Worm (Caenorhabditis elegans): ENCODE results near the gene T01H10.11.

Gene T01H10.11

DNA sequence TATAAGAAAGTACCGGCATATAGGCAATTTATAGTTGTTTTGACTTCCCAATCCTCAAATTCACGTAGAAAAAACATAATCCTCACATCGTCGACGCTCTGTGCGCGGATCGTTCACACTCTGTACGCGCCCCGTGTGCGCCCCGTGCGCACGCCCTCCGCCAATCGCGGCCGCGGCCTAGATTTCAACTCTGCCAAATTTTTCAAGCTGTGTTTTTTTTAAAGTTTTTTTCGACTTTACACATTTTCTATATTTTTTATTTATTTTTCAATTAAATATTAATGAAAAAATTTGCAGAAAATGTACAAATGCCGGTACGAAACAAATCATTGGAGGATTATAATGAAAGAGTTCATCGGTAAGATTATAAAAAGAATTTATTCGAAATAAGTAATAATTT lies at the start of gene T01H10.11:
Gene T01H10.11, plus strand, starts transcription at position 301 of the 400 bp plus-strand sequence.
- TF ChIP-seq unc-62 (GFP tag; optimal IDR thresholded peaks at IDR 0.05) = no peak

ce11 chrX:12073764-12074163 lies 49.5 kb upstream of the T01H10.11 start, which contains the start of gene tmem-145:
Gene tmem-145, minus strand, starts transcription at chrX:12073864.
- no peak for TF ChIP-seq unc-62 (GFP tag; optimal IDR thresholded peaks at IDR 0.05)

DNA sequence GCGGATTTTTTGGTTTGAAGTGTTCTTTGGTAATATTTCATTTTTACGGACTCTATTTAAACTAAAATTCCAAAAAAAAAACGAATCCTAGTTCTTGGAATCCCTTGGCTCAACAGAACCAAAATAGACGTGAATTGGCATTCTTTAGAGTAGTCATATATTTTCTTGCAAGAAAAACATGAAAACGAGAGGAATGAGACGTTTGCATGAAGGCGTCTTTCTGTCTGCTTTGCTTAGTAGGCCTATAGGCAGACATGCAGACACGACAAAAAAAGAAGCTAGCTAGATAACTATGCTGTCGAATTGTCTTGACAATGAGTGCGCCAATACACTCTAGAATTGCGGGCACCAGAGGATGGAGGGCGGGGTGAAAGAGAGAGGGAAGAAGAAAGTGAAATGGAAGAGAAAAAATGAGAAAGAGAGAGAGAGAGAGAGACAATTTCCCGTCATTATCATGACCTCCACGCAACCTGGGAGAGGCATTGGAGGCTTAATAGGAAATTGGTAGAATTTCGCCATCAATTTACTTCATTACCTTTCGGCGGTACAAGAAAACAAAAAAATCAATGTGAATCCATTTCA lies 42.6 kb upstream of the T01H10.11 start:
- no peak for TF ChIP-seq unc-62 (GFP tag; optimal IDR thresholded peaks at IDR 0.05)

DNA sequence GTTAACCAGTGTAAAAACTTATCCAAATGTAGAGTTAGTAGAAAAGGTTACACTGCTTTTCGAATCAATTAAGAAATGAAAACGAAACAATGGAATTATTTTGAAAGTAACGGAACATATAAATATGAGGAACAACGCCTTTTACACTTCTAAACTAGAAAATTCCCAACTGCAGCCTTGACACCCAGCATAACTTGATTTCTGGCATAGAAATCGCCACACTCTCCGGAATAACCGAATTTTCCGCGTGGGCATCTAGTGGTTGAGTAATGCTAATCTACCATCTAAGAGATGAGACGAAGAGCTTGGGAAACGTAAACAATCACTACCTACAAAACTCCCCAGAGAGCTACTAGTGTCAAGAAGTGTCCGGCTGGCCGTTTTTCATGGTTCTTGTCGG lies 42.0 kb upstream of the T01H10.11 start:
- TF ChIP-seq unc-62 (GFP tag; optimal IDR thresholded peaks at IDR 0.05) = no peak

ce11 chrX:12082813-12083212 lies 40.4 kb upstream of the T01H10.11 start:
- no peak for TF ChIP-seq unc-62 (GFP tag; optimal IDR thresholded peaks at IDR 0.05)

- no peak for TF ChIP-seq unc-62 (GFP tag; optimal IDR thresholded peaks at IDR 0.05)
Observed at ce11 chrX:12086297-12086696, 37.0 kb upstream of the T01H10.11 start.

- TF ChIP-seq unc-62 (GFP tag; optimal IDR thresholded peaks at IDR 0.05) = no peak
Observed at ce11 chrX:12092621-12093020, 30.6 kb upstream of the T01H10.11 start.

- no peak for TF ChIP-seq unc-62 (GFP tag; optimal IDR thresholded peaks at IDR 0.05)
Observed at ce11 chrX:12093043-12093442, 30.2 kb upstream of the T01H10.11 start, which contains the start of gene W03G11.4. Gene W03G11.4, minus strand, starts transcription at chrX:12093143.

- TF ChIP-seq unc-62 (GFP tag; optimal IDR thresholded peaks at IDR 0.05) = no peak
Observed at ce11 chrX:12093992-12094391, 29.3 kb upstream of the T01H10.11 start.

- TF ChIP-seq unc-62 (GFP tag; optimal IDR thresholded peaks at IDR 0.05) = no peak
Observed at ce11 chrX:12095200-12095599, 28.1 kb upstream of the T01H10.11 start.

- no peak for TF ChIP-seq unc-62 (GFP tag; optimal IDR thresholded peaks at IDR 0.05)
Observed at ce11 chrX:12097995-12098394, 25.3 kb upstream of the T01H10.11 start.

DNA sequence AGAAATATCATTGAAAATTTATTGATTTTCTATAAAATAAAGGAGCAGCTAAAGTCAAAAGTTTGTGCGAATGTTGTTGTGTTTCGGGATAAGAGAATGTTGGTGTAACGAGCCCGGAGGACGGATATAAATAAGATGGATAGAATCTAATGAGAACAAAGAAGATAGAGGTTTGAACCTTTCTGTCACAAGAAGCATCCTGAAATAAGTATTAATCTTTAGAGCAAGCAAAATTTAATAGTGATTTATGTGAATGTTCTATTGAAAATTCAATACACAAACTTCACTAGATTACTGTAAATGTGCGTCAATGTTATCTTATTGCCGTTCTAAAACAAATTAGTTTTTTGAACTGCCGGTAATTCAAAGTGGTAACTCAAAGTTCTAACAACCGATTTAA lies 19.5 kb upstream of the T01H10.11 start, which contains the start of gene W03G11.3:
Gene W03G11.3, minus strand, starts transcription at position 101 of the 400 bp plus-strand sequence.
- TF ChIP-seq unc-62 (GFP tag; optimal IDR thresholded peaks at IDR 0.05) = no peak

- TF ChIP-seq unc-62 (GFP tag; optimal IDR thresholded peaks at IDR 0.05) = no peak
Observed at ce11 chrX:12104630-12105029, 18.6 kb upstream of the T01H10.11 start, which contains the start of gene col-181. Gene col-181, plus strand, starts transcription at chrX:12104930.

DNA sequence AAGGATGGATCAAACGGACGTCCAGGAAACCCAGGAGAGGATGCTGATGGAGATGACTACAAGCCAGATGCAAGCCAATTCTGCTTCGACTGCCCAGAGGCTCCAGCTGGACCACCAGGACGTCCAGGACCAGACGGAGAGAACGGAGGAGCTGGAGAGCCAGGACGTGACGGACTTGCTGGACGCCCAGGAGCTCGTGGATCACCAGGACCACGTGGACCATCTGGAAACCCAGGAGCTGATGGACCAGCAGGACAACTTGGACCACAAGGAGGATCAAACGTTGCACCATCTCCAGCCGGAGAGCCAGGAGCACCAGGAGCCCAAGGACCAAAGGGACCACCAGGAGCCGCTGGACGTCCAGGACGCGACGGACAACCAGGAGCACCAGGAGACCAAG lies 17.8 kb upstream of the T01H10.11 start:
- no peak for TF ChIP-seq unc-62 (GFP tag; optimal IDR thresholded peaks at IDR 0.05)

DNA sequence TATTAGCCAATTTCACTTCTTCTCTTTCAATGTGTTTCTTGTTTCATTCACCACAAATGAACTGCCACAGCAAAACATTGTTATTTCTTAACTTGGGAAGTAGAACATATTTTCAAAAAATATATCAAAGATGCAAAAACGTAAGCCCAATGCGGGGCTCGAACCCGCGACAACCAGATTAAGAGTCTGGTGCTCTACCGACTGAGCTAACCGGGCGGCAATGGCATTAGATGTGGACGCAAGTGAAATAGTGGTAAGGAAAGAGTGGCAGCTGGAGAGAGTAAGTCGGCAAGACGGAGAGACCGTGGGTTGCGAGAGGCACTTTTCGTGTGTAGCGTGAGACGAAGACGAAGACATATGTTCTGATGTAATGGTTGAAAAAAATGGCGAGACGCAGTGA lies 17.2 kb upstream of the T01H10.11 start:
- TF ChIP-seq unc-62 (GFP tag; optimal IDR thresholded peaks at IDR 0.05) = no peak

DNA sequence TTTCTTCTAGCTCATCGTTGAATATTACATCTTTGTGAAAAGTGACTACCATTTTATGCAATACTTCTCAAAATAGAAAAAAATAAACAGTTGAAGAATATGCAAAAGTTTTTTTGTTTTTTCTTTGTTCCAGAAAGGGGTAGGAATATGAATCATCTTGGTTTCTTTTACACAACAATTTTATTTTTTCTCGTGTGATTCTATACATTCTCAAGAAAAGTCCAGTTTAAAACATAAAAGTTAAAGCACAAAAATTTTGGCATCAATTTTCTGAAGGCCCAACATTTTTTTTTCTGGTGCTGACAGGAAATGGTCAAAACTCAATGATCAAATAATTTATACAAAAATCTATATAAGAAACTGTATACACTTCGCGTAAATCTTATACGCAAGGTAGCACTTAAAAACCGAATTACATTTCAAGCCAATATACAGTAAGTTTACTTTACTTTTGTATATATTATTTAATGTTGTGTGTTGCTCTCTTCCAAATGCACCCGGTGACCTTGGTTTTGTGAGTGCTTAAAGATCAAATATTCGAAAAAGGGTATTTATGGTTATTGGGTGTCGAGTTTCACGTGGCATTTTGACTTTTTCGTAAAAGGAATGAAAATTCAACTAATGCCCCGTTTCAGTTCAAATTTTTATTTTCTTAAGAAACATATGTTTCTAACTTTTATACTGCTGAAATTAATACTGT lies 14.6 kb upstream of the T01H10.11 start, which contains the start of the genes W03G11.2 and lgc-13:
Gene W03G11.2, minus strand, starts transcription at position 101 of the 700 bp plus-strand sequence.
Gene lgc-13, plus strand, starts transcription at position 650 of the 700 bp plus-strand sequence.
- no peak for TF ChIP-seq unc-62 (GFP tag; optimal IDR thresholded peaks at IDR 0.05)

- no peak for TF ChIP-seq unc-62 (GFP tag; optimal IDR thresholded peaks at IDR 0.05)
Observed at ce11 chrX:12111213-12111612, 12.0 kb upstream of the T01H10.11 start, which contains the start of gene lgc-14. Gene lgc-14, plus strand, starts transcription at chrX:12111513.
